Fruit fly (Drosophila melanogaster): ENCODE data around the gene CG33641.
A peak's percentile ranks its signal among the peaks of the same experiment; 100 is the strongest.

Gene CG33641

DNA sequence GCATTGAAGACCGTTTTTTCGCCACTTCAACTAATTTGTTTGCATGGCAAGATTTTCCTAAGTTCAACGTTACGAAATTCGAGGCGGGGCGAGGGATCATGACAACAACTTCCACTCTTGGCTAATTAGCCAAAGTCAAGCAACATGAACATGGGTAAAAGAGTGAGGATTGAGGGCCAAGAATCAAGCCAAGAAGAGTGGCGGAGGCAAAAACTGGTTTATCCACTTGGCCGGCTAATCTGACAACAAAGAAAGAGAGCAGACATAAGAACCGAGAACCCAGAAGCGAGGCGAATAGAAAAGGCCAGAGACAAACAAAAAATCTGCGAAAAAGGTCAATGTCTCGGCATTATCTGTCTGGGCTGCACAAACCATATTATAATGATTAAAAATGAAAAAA, 23.8 kb downstream of the CG33641 start:
- TF ChIP-seq pdm3 (GFP tag; optimal IDR thresholded peaks at IDR 0.05), result no peak
- peak; percentile 46 for TF ChIP-seq dsx (GFP tag; optimal IDR thresholded peaks at IDR 0.05; ENCODE audit: poor library complexity, severe bottlenecking)
- no peak for TF ChIP-seq topi (GFP tag; optimal IDR thresholded peaks at IDR 0.05)
- peak; percentile 62 for TF ChIP-seq svp (GFP tag)
- peak in 1 of 2 experiments; percentile 31 for TF ChIP-seq ss (GFP tag; optimal IDR thresholded peaks at IDR 0.05)

dm6 chr2L:13554547-13555159, 25.8 kb downstream of the CG33641 start:
- TF ChIP-seq Eip75B (GFP tag; optimal IDR thresholded peaks at IDR 0.05) (peak; percentile 1), dsx (GFP tag; optimal IDR thresholded peaks at IDR 0.05; ENCODE audit: poor library complexity, severe bottlenecking) (peak; percentile 14), Sox15 (GFP tag; optimal IDR thresholded peaks at IDR 0.05) (no peak), acj6 (GFP tag; optimal IDR thresholded peaks at IDR 0.05) (no peak), CG3032 (tag; optimal IDR thresholded peaks at IDR 0.05) (no peak), lz (GFP tag; optimal IDR thresholded peaks at IDR 0.05) (no peak), Lpt (GFP tag; optimal IDR thresholded peaks at IDR 0.05) (peak; percentile 46), CG8319 (GFP tag; optimal IDR thresholded peaks at IDR 0.05) (no peak), ss (GFP tag; optimal IDR thresholded peaks at IDR 0.05) (peak in 1 of 2 experiments; percentile 35), Sox102F (GFP tag; optimal IDR thresholded peaks at IDR 0.05) (peak; percentile 3), CG6808 (GFP tag; optimal IDR thresholded peaks at IDR 0.05) (peak; percentile 24), fd59A (GFP tag; optimal IDR thresholded peaks at IDR 0.05) (no peak), Eip78C (GFP tag) (peak; percentile 52), Eip93F (GFP tag; optimal IDR thresholded peaks at IDR 0.05) (no peak), esn (GFP tag; optimal IDR thresholded peaks at IDR 0.05) (no peak), CG7368 (GFP tag; optimal IDR thresholded peaks at IDR 0.05) (no peak), CG6163 (GFP tag; IDR thresholded peaks at IDR 0.05) (peak; percentile 47; the same call in 2 of the 3 replicates)

DNA sequence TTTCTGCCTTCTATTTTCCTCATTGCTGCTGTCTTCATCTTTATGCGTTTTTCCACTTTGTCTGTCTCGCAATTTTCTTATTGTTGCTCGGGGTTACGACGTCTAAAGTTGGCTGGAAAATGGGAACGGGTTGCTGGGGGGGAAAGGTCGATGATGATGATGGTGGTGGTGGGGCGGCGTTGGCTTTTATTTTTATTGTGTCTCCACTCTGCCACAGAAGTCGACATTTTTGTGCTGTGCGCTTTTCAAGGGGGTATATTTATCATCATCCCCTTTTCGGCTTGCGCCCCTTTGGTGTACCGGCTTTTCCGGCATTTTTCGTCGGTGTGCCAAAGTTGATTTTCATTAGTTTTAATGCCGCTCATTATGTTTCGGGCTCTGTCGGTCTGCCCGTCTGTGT, 26.6 kb downstream of the CG33641 start:
- TF ChIP-seq pdm3 (GFP tag; optimal IDR thresholded peaks at IDR 0.05) (no peak), fd59A (GFP tag; optimal IDR thresholded peaks at IDR 0.05) (no peak), CG10631 (GFP tag; optimal IDR thresholded peaks at IDR 0.05) (no peak), net (GFP tag; optimal IDR thresholded peaks at IDR 0.05) (no peak), achi (GFP tag; optimal IDR thresholded peaks at IDR 0.05) (no peak), lz (GFP tag; optimal IDR thresholded peaks at IDR 0.05) (no peak), CG4318 (GFP tag; optimal IDR thresholded peaks at IDR 0.05) (no peak), CG1621 (tag; optimal IDR thresholded peaks at IDR 0.05) (no peak), fkh (GFP tag; optimal IDR thresholded peaks at IDR 0.05) (no peak), Met (GFP tag; optimal IDR thresholded peaks at IDR 0.05) (no peak), svp (GFP tag) (no peak)

- no peak for TF ChIP-seq topi (GFP tag; optimal IDR thresholded peaks at IDR 0.05)
- no peak for TF ChIP-seq CG6276 (GFP tag; optimal IDR thresholded peaks at IDR 0.05)
- no peak for TF ChIP-seq Sox14 (GFP tag; optimal IDR thresholded peaks at IDR 0.05)
- TF ChIP-seq Sox15 (GFP tag; optimal IDR thresholded peaks at IDR 0.05), result no peak
- no peak for TF ChIP-seq Sox102F (GFP tag; optimal IDR thresholded peaks at IDR 0.05)
- TF ChIP-seq CG31627 (GFP tag; optimal IDR thresholded peaks at IDR 0.05), result no peak
- TF ChIP-seq OdsH (GFP tag; optimal IDR thresholded peaks at IDR 0.05), result no peak
- TF ChIP-seq Blimp-1 (GFP tag; optimal IDR thresholded peaks at IDR 0.05), result no peak
Measured at dm6 chr2L:13568938-13569337, 40.1 kb downstream of the CG33641 start.

DNA sequence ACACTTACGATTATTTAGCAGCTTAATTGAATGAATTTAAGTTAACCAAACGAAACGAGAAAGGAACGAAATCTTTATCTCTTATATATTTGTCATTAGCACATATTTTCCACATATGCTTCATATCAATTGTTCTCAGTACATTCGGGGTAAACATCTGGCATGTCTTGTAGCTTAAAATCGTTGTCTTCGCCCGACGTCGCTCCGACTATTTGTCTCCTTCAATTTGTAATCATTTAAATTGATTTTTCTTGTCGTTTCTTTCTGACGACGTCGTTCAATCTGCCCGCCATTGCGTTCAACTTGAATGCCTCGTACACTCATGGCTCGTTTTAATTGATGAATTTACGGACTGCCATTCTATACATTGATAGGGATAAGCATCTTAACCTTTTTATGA, 41.2 kb downstream of the CG33641 start:
- TF ChIP-seq Sox102F (GFP tag; optimal IDR thresholded peaks at IDR 0.05) (peak; percentile 12), Eip78C (GFP tag) (peak; percentile 74), CG16779 (tag; optimal IDR thresholded peaks at IDR 0.05) (no peak), svp (GFP tag) (peak; percentile 77), cyc (GFP tag; optimal IDR thresholded peaks at IDR 0.05) (no peak), OdsH (GFP tag; optimal IDR thresholded peaks at IDR 0.05) (peak; percentile 2)
